Fruit fly (Drosophila melanogaster) whole organism, wandering third instar larva: ENCODE results near the gene VhaM9.7-d.
A peak's percentile ranks its signal among the peaks of the same experiment; 100 is the strongest.

Experiments used
- CrebA ChIP-seq: fragments of 200-800 bp; sonication (Bioruptor generic); optimal IDR thresholded peaks from 2 replicates; lab custom pipeline; 2016; ENCODE audit warnings: missing biosample characterization, mild to moderate bottlenecking, missing genetic modification characterization, borderline replicate concordance
- Dif ChIP-seq: fragments of 200-275, 200-300 bp; sonication (Bioruptor generic); optimal IDR thresholded peaks from 2 replicates; lab custom pipeline; 2018; ENCODE audit warnings: missing biosample characterization, missing genetic modification characterization; ENCODE audit not compliant: partially characterized antibody
- GATAd ChIP-seq: sonication (Bioruptor generic); optimal IDR thresholded peaks from 2 replicates; lab custom pipeline; 2016; ENCODE audit warnings: missing biosample characterization, missing genetic modification characterization
- HLH106 ChIP-seq: fragments of 200-800 bp; optimal IDR thresholded peaks from 3 replicates; lab custom pipeline; 2019; ENCODE audit warnings: missing biosample characterization, mild to moderate bottlenecking, missing genetic modification characterization, moderate library complexity
- Jra ChIP-seq: sonication (Bioruptor generic); optimal IDR thresholded peaks from 2 replicates; lab custom pipeline; 2016; ENCODE audit warnings: missing biosample characterization, missing genetic modification characterization
- OdsH ChIP-seq: fragments of 200-800 bp; sonication (Bioruptor generic); optimal IDR thresholded peaks from 2 replicates; lab custom pipeline; 2016; ENCODE audit warnings: missing biosample characterization, mild to moderate bottlenecking, missing genetic modification characterization
- Rel ChIP-seq, 2 experiments: fragments of 200-800 bp; sonication (Bioruptor generic) in 1 of 2; optimal IDR thresholded peaks; 2 replicates in 1 of 2; 3 replicates in 1 of 2; lab custom pipeline; 2016 to 2019; ENCODE audit warnings: mild to moderate bottlenecking in 2 of 2, missing biosample characterization in 2 of 2, missing genetic modification characterization in 2 of 2, moderate library complexity in 1 of 2
- Vsx2 ChIP-seq: fragments of 200-300, 225-300 bp; sonication (Bioruptor generic); optimal IDR thresholded peaks from 2 replicates; lab custom pipeline; 2018; ENCODE audit warnings: missing biosample characterization, missing genetic modification characterization; ENCODE audit not compliant: partially characterized antibody
- brk ChIP-seq: fragments of 200-800 bp; sonication (Bioruptor generic); optimal IDR thresholded peaks from 2 replicates; lab custom pipeline; 2016; ENCODE audit warnings: missing biosample characterization, mild to moderate bottlenecking, missing genetic modification characterization
- h ChIP-seq: fragments of 200-800 bp; sonication (Bioruptor generic); optimal IDR thresholded peaks from 3 replicates; lab custom pipeline; 2016; ENCODE audit warnings: missing biosample characterization, mild to moderate bottlenecking, missing genetic modification characterization
- psq ChIP-seq: fragments of 200-800 bp; sonication (Bioruptor generic); optimal IDR thresholded peaks from 3 replicates; lab custom pipeline; 2017; ENCODE audit warnings: missing biosample characterization, mild to moderate bottlenecking, missing genetic modification characterization, moderate library complexity

DNA sequence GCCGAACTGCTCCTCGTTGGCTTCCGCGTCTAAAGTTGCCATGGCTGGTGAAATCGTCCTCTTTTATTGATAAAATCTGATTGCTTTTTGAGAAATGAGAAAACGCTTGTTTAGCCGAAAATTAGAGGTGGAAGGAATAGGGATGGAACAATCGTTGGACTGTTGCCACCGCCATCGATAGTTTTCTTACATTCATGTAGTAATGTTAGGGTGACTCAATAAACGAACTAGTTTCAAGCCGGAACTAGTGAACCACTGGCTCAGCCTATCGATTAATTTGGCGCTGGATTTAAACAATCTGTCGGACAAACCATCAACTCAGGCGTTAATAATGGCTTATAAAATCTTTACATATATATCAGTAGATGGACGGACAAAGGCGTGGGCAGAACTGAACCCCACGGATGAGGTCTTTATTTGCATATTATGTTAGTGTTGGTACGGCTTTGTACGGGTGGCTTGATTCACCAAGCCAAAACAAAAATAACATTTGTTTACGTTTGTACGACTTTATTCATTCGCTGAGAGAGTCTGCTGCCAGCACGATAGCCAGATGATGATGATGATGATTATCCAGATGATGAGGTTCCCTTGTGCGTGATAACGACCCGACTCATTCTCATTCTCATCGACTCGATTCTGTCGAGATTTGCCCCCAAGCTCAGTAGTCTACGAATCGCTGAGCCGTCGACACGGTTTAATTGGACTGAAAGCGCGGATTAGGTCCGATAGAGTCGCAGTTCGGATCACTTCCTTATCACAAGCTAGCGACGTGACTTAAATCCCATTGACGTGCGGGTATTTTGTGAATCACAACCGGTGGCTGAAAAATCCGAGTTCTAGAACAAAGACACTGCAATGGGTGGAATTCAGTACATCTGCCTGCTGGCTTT lies 27.5 kb downstream of the VhaM9.7-d start, which contains the start of the genes Sf3a1 and Irc:
- no peak for TF ChIP-seq brk
- TF ChIP-seq psq (GFP tag; lab: Kevin White, UChicago): no peak
- TF ChIP-seq HLH106 (tag; lab: Kevin White, UChicago): no peak
- no peak for TF ChIP-seq Rel (GFP tag; optimal IDR thresholded peaks at IDR 0.05; lab: Kevin White, UChicago)
- peak; percentile 96 for TF ChIP-seq Rel (tag; optimal IDR thresholded peaks at IDR 0.05; lab: Kevin White, UChicago)
- no peak for TF ChIP-seq Vsx2 (GFP tag; lab: Kevin White, UChicago)
- no peak for TF ChIP-seq h (GFP tag; lab: Kevin White, UChicago)
- TF ChIP-seq Dif (GFP tag; lab: Kevin White, UChicago): no peak
- TF ChIP-seq OdsH (GFP tag; lab: Kevin White, UChicago): no peak
- no peak for TF ChIP-seq CrebA (GFP tag; lab: Kevin White, UChicago)
- TF ChIP-seq GATAd (GFP tag; lab: Kevin White, UChicago): no peak
- TF ChIP-seq Jra (GFP tag; lab: Kevin White, UChicago): peak; percentile 37
